Worm (Caenorhabditis elegans) whole organism, L4 larva: Measurements from ENCODE around the gene Y49F6B.8.

Experiments used
- Y5F2A.4 ChIP-seq: fragments of 200-800 bp; sonication (Bioruptor generic); optimal IDR thresholded peaks from 2 replicates; lab custom pipeline; 2018; ENCODE audit warnings: mild to moderate bottlenecking, missing genetic modification characterization, missing compliant biosample characterization
- Y75B8A.6 ChIP-seq: fragments of 200-800 bp; sonication (Bioruptor generic); IDR thresholded peaks from 2 replicates; pipeline ENCODE4 v1.3.6; 2022; ENCODE audit warnings: missing genetic modification reagents, missing genetic modification characterization, missing compliant biosample characterization
- aly-2 ChIP-seq: sonication (generic microtip); optimal IDR thresholded peaks from 2 replicates; lab custom pipeline; 2018; ENCODE audit warnings: missing biosample characterization, missing genetic modification characterization
- attf-4 ChIP-seq: sonication (generic microtip); optimal IDR thresholded peaks from 3 replicates; lab custom pipeline; 2017; ENCODE audit warnings: missing biosample characterization, missing genetic modification characterization
- ceh-32 ChIP-seq: sonication (generic microtip); optimal IDR thresholded peaks from 2 replicates; lab custom pipeline; 2016; ENCODE audit warnings: mild to moderate bottlenecking, missing genetic modification characterization, missing compliant biosample characterization; ENCODE audit not compliant: poor library complexity
- ceh-44 ChIP-seq: fragments of 200-800 bp; sonication (Bioruptor generic); IDR thresholded peaks from 2 replicates; pipeline ENCODE4 v1.3.6; 2022; ENCODE audit warnings: missing genetic modification reagents, missing genetic modification characterization, missing compliant biosample characterization
- ces-1 ChIP-seq: fragments of 150-350 bp; sonication (generic microtip); optimal IDR thresholded peaks from 4 replicates; lab custom pipeline; 2014; ENCODE audit warnings: missing biosample characterization, missing genetic modification reagents, missing genetic modification characterization
- daf-12 ChIP-seq: fragments of 150-350 bp; optimal IDR thresholded peaks from 2 replicates; lab custom pipeline; 2014; ENCODE audit warnings: missing biosample characterization, missing genetic modification reagents, missing genetic modification characterization
- daf-19 ChIP-seq: fragments of 200-800 bp; sonication (Bioruptor generic); conservative IDR thresholded peaks from 2 replicates; pipeline ENCODE4 v1.3.6; 2022; ENCODE audit warnings: missing genetic modification characterization, missing compliant biosample characterization
- dmd-8 ChIP-seq: fragments of 200-800 bp; sonication (Bioruptor generic); IDR thresholded peaks from 2 replicates; pipeline ENCODE4 v1.3.6; 2022; ENCODE audit warnings: missing genetic modification characterization, missing compliant biosample characterization
- egl-43 ChIP-seq: fragments of 200-800 bp; sonication (Bioruptor generic); IDR thresholded peaks from 2 replicates; pipeline ENCODE4 v1.3.6; 2022; ENCODE audit warnings: missing genetic modification reagents, missing genetic modification characterization, missing compliant biosample characterization
- hif-1 ChIP-seq, 2 experiments: sonication (generic microtip); optimal IDR thresholded peaks; 2 replicates each; lab custom pipeline; 2016 to 2017; ENCODE audit warnings: missing compliant biosample characterization in 2 of 2, missing genetic modification characterization in 2 of 2, missing genetic modification reagents in 2 of 2, missing genotype in 2 of 2, mild to moderate bottlenecking in 1 of 2
- hlh-11 ChIP-seq: fragments of 200-800 bp; sonication (Bioruptor generic); optimal IDR thresholded peaks from 2 replicates; lab custom pipeline; 2018; ENCODE audit warnings: mild to moderate bottlenecking, missing genetic modification characterization, missing compliant biosample characterization
- hmg-1.1 ChIP-seq: fragments of 200-800 bp; sonication (Bioruptor generic); IDR thresholded peaks from 2 replicates; pipeline ENCODE4 v1.3.6; 2022; ENCODE audit warnings: missing genetic modification reagents, missing genetic modification characterization, missing compliant biosample characterization
- lin-1 ChIP-seq: fragments of 200-800 bp; sonication (Bioruptor generic); IDR thresholded peaks from 2 replicates; pipeline ENCODE4 v1.3.6; 2022; ENCODE audit warnings: missing genetic modification reagents, missing genetic modification characterization, missing compliant biosample characterization
- lin-39 ChIP-seq: fragments of 150-350 bp; optimal IDR thresholded peaks from 2 replicates; lab custom pipeline; 2014; ENCODE audit warnings: missing biosample characterization, missing genetic modification reagents, missing genetic modification characterization
- madf-5 ChIP-seq, 2 experiments: fragments of 200-800 bp; sonication (Bioruptor generic); IDR thresholded peaks; 2 replicates each; pipeline ENCODE4 v1.3.6; 2022; ENCODE audit warnings: missing compliant biosample characterization in 2 of 2, missing genetic modification characterization in 2 of 2
- mdl-1 ChIP-seq, 2 experiments: fragments of 150-350 bp in 1 of 2; sonication (generic microtip) in 1 of 2; optimal IDR thresholded peaks; 2 replicates each; lab custom pipeline; 2014 to 2017; ENCODE audit warnings: missing biosample characterization in 2 of 2, missing genetic modification characterization in 2 of 2
- mep-1 ChIP-seq: fragments of 150-350 bp; sonication (generic microtip); optimal IDR thresholded peaks from 3 replicates; lab custom pipeline; 2014; ENCODE audit warnings: missing biosample characterization, missing genetic modification characterization
- mes-2 ChIP-seq: sonication (generic microtip); optimal IDR thresholded peaks from 2 replicates; lab custom pipeline; 2016; ENCODE audit warnings: missing genotype, mild to moderate bottlenecking, missing genetic modification characterization, missing compliant biosample characterization; ENCODE audit not compliant: poor library complexity, severe bottlenecking
- mxl-2 ChIP-seq: fragments of 200-800 bp; sonication (Bioruptor generic); conservative IDR thresholded peaks from 2 replicates; pipeline ENCODE4 v1.3.6; 2022; ENCODE audit warnings: missing genetic modification reagents, missing genetic modification characterization, missing compliant biosample characterization
- mxl-3 ChIP-seq: fragments of 200-800 bp; sonication (Bioruptor generic); optimal IDR thresholded peaks from 2 replicates; lab custom pipeline; 2018; ENCODE audit warnings: mild to moderate bottlenecking, missing genetic modification characterization, missing compliant biosample characterization
- nhr-11 ChIP-seq: fragments of 150-350 bp; optimal IDR thresholded peaks from 2 replicates; lab custom pipeline; 2014; ENCODE audit warnings: missing biosample characterization, missing genetic modification characterization
- nhr-48 ChIP-seq: sonication (generic microtip); optimal IDR thresholded peaks from 2 replicates; lab custom pipeline; 2016; ENCODE audit warnings: mild to moderate bottlenecking, missing genetic modification characterization, missing compliant biosample characterization
- nhr-6 ChIP-seq: fragments of 150-350 bp; optimal IDR thresholded peaks from 2 replicates; lab custom pipeline; 2014; ENCODE audit warnings: missing biosample characterization, missing genetic modification characterization
- nhr-77 ChIP-seq: fragments of 150-350 bp; optimal IDR thresholded peaks from 2 replicates; lab custom pipeline; 2014; ENCODE audit warnings: missing biosample characterization, missing genetic modification characterization
- pha-4 ChIP-seq, 2 experiments: fragments of 150-350 bp in 1 of 2; fragments of 200-800 bp in 1 of 2; sonication (Bioruptor generic) in 1 of 2; IDR thresholded peaks in 1 of 2; optimal IDR thresholded peaks in 1 of 2; 2 replicates each; pipeline versions ENCODE4 v1.3.6 to Lab custom; 2014 to 2022; ENCODE audit warnings: missing genetic modification characterization in 2 of 2, missing genetic modification reagents in 2 of 2, missing biosample characterization in 1 of 2, missing compliant biosample characterization in 1 of 2
- pqm-1 ChIP-seq: sonication (generic microtip); optimal IDR thresholded peaks from 2 replicates; lab custom pipeline; 2017; ENCODE audit warnings: missing biosample characterization, missing genetic modification characterization
- saeg-2 ChIP-seq: fragments of 200-800 bp; sonication (Bioruptor generic); IDR thresholded peaks from 2 replicates; pipeline ENCODE4 v1.3.6; 2022; ENCODE audit warnings: missing genetic modification reagents, missing genetic modification characterization, missing compliant biosample characterization
- set-16 ChIP-seq: fragments of 200-800 bp; sonication (Bioruptor generic); IDR thresholded peaks from 2 replicates; pipeline ENCODE4 v1.3.6; 2022; ENCODE audit warnings: missing genetic modification reagents, missing genetic modification characterization, missing compliant biosample characterization
- skn-1 ChIP-seq: fragments of 150-350 bp; optimal IDR thresholded peaks from 2 replicates; lab custom pipeline; 2014; ENCODE audit warnings: missing biosample characterization, missing genetic modification characterization
- spr-1 ChIP-seq: sonication (generic microtip); optimal IDR thresholded peaks from 2 replicates; lab custom pipeline; 2016; ENCODE audit warnings: mild to moderate bottlenecking, missing genetic modification characterization, missing compliant biosample characterization
- spr-3 ChIP-seq: fragments of 200-800 bp; sonication (Bioruptor generic); optimal IDR thresholded peaks from 2 replicates; lab custom pipeline; 2018; ENCODE audit warnings: mild to moderate bottlenecking, missing genetic modification characterization, missing compliant biosample characterization
- tag-97 ChIP-seq: fragments of 200-800 bp; sonication (Bioruptor generic); IDR thresholded peaks from 2 replicates; pipeline ENCODE4 v1.3.6; 2022; ENCODE audit warnings: missing genetic modification characterization, missing compliant biosample characterization
- zfp-2 ChIP-seq: sonication (generic microtip); optimal IDR thresholded peaks from 2 replicates; lab custom pipeline; 2016; ENCODE audit warnings: mild to moderate bottlenecking, missing genetic modification characterization, missing compliant biosample characterization
- zip-2 ChIP-seq: fragments of 150-350 bp; optimal IDR thresholded peaks from 2 replicates; lab custom pipeline; 2014; ENCODE audit warnings: missing biosample characterization, missing genetic modification characterization

Gene Y49F6B.8

ce11 chrII:3439244-3439698 is 42.2 kb downstream of the Y49F6B.8 start (continued):
- peak; percentile 6 for TF ChIP-seq zfp-2 (tag; lab: Kevin White, UChicago)
- TF ChIP-seq hlh-11 (tag; lab: Kevin White, UChicago), result peak; percentile 81
- peak; percentile 87 for TF ChIP-seq egl-43 (GFP tag; lab: Robert Waterston, UW)
- no peak for TF ChIP-seq daf-12
- TF ChIP-seq pqm-1 (tag; lab: Kevin White, UChicago), result peak; percentile 67
- TF ChIP-seq mep-1 (tag; lab: Kevin White, UChicago), result peak; percentile 56
- no peak; the same call in 1 of the 2 replicates for TF ChIP-seq daf-19 (GFP tag; lab: Robert Waterston, UW)
- peak; percentile 59 for TF ChIP-seq Y5F2A.4 (GFP tag; lab: Kevin White, UChicago)
- TF ChIP-seq nhr-11 (tag; lab: Kevin White, UChicago), result no peak
- peak; percentile 37 for TF ChIP-seq mes-2
- TF ChIP-seq saeg-2 (GFP tag; lab: Robert Waterston, UW), result peak; percentile 53; the same call in 1 of the 2 replicates
- 0 out of 2 replicates have a peak, but pooled peaks have one; percentile 65 for TF ChIP-seq lin-1 (GFP tag; lab: Robert Waterston, UW)
- no peak for TF ChIP-seq mxl-2 (GFP tag; lab: Robert Waterston, UW)
- peak; percentile 38 for TF ChIP-seq mxl-3 (GFP tag; lab: Kevin White, UChicago)
- TF ChIP-seq hif-1 (tag; optimal IDR thresholded peaks at IDR 0.05; lab: Kevin White, UChicago), result peak in 1 of 2 experiments; percentile 52
- no peak for TF ChIP-seq zip-2
- peak; percentile 85 for TF ChIP-seq pha-4 (GFP tag; IDR thresholded peaks at IDR 0.05; lab: Robert Waterston, UW)
- no peak for TF ChIP-seq pha-4 (tag; optimal IDR thresholded peaks at IDR 0.05; lab: Kevin White, UChicago)
- TF ChIP-seq dmd-8 (GFP tag; lab: Robert Waterston, UW), result peak; percentile 91
- peak; percentile 75; the same call in 1 of the 2 replicates for TF ChIP-seq hmg-1.1 (GFP tag; lab: Robert Waterston, UW)
- TF ChIP-seq skn-1 (tag; lab: Kevin White, UChicago), result no peak
- peak; percentile 62 for TF ChIP-seq spr-3
- no peak for TF ChIP-seq ces-1 (GFP tag; lab: Kevin White, UChicago)
- no peak for TF ChIP-seq tag-97 (GFP tag; lab: Robert Waterston, UW)
- peak; percentile 4 for TF ChIP-seq nhr-48 (tag; lab: Kevin White, UChicago)
- peak; percentile 58 to 81; a peak in 2 of 4 replicates for TF ChIP-seq madf-5 (GFP tag; IDR thresholded peaks at IDR 0.05; lab: Robert Waterston, UW)
- no peak for TF ChIP-seq ceh-32
- TF ChIP-seq attf-4 (tag; lab: Kevin White, UChicago), result no peak
- no peak for TF ChIP-seq nhr-6
- no peak for TF ChIP-seq mdl-1 (tag; optimal IDR thresholded peaks at IDR 0.05; lab: Kevin White, UChicago)
- peak; percentile 95 for TF ChIP-seq set-16
- TF ChIP-seq ceh-44 (GFP tag; lab: Robert Waterston, UW), result peak; percentile 54; the same call in 1 of the 2 replicates
- TF ChIP-seq aly-2 (tag; lab: Kevin White, UChicago), result no peak
- no peak; the same call in 1 of the 2 replicates for TF ChIP-seq Y75B8A.6 (GFP tag; lab: Robert Waterston, UW)
- no peak for TF ChIP-seq nhr-77 (tag; lab: Kevin White, UChicago)

- TF ChIP-seq hlh-11 (tag; lab: Kevin White, UChicago), result peak; percentile 2
- TF ChIP-seq spr-1 (tag; lab: Kevin White, UChicago), result no peak
Measured at ce11 chrII:3438280-3438679, 43.2 kb downstream of the Y49F6B.8 start.

ce11 chrII:3437393-3437792 is 44.1 kb downstream of the Y49F6B.8 start:
- TF ChIP-seq set-16 (peak; percentile 77), mxl-2 (GFP tag; lab: Robert Waterston, UW) (no peak), lin-39 (no peak)
